Fruit fly (Drosophila melanogaster) whole organism, pupa: ENCODE data around the gene CG43449.

Experiments
- CG12605 ChIP-seq: fragments of 200-800 bp; sonication (Bioruptor generic); IDR thresholded peaks from 2 replicates; pipeline ENCODE4 v1.3.6; 2022; ENCODE audit warnings: missing biosample characterization, missing genetic modification characterization
- CG14655 ChIP-seq: fragments of 200-800 bp; sonication (Bioruptor generic); optimal IDR thresholded peaks from 3 replicates; lab custom pipeline; 2017; ENCODE audit warnings: mild to moderate bottlenecking, missing biosample characterization, missing genetic modification reagents, missing genetic modification characterization
- CG17806 ChIP-seq: fragments of 200-800 bp; sonication (Bioruptor generic); optimal IDR thresholded peaks from 2 replicates; lab custom pipeline; 2018; ENCODE audit warnings: missing biosample characterization, mild to moderate bottlenecking, missing genetic modification characterization, moderate library complexity
- CG32121 ChIP-seq: fragments of 200-800 bp; sonication (Bioruptor generic); IDR thresholded peaks from 2 replicates; pipeline ENCODE4 v1.3.6; 2022; ENCODE audit warnings: missing biosample characterization, missing genetic modification characterization
- CG8159 ChIP-seq: fragments of 200-800 bp; sonication (Bioruptor generic); optimal IDR thresholded peaks from 3 replicates; lab custom pipeline; 2018; ENCODE audit warnings: missing biosample characterization, mild to moderate bottlenecking, missing genetic modification characterization, moderate library complexity
- CG9948 ChIP-seq: fragments of 200-800 bp; sonication (Bioruptor generic); optimal IDR thresholded peaks from 2 replicates; lab custom pipeline; 2018; ENCODE audit warnings: missing biosample characterization, mild to moderate bottlenecking, missing genetic modification characterization, moderate library complexity
- D1 ChIP-seq: fragments of 200-800 bp; sonication (Bioruptor generic); optimal IDR thresholded peaks from 2 replicates; lab custom pipeline; 2018; ENCODE audit warnings: missing biosample characterization, mild to moderate bottlenecking, missing genetic modification characterization, moderate library complexity
- EcR ChIP-seq: fragments of 200-800 bp; sonication (Bioruptor generic); optimal IDR thresholded peaks from 3 replicates; lab custom pipeline; 2019; ENCODE audit warnings: missing biosample characterization, missing genetic modification characterization, mild to moderate bottlenecking, moderate library complexity, missing genetic modification reagents
- Snoo ChIP-seq: fragments of 200-800 bp; sonication (Bioruptor generic); optimal IDR thresholded peaks from 3 replicates; lab custom pipeline; 2017; ENCODE audit warnings: missing biosample characterization, mild to moderate bottlenecking, missing genetic modification characterization, inconsistent platforms
- fd96Ca ChIP-seq: fragments of 200-800 bp; sonication (Bioruptor generic); IDR thresholded peaks from 3 replicates; pipeline ENCODE4 v1.3.6; 2022; ENCODE audit warnings: missing biosample characterization, missing genetic modification characterization
- rn ChIP-seq: fragments of 200-800 bp; sonication (Bioruptor generic); IDR thresholded peaks from 2 replicates; pipeline ENCODE4 v1.3.6; 2022; ENCODE audit warnings: missing biosample characterization, missing genetic modification characterization

Gene CG43449

dm6 chr3R:11136877-11137276 is 48.7 kb downstream of the CG43449 start, which contains the start of gene mAcon2:
Gene mAcon2, plus strand, starts transcription at chr3R:11137177.
- TF ChIP-seq fd96Ca (GFP tag; lab: Robert Waterston, UW): no peak
- no peak for TF ChIP-seq EcR (GFP tag; lab: Kevin White, UChicago)
- no peak for TF ChIP-seq Snoo (tag; lab: Kevin White, UChicago)
- TF ChIP-seq CG12605: no peak
- no peak for TF ChIP-seq D1 (tag; lab: Kevin White, UChicago)
- no peak for TF ChIP-seq rn (GFP tag; lab: Robert Waterston, UW)
- no peak for TF ChIP-seq CG17806 (tag; lab: Kevin White, UChicago)
- no peak for TF ChIP-seq CG14655
- no peak for TF ChIP-seq CG9948 (tag; lab: Kevin White, UChicago)
- TF ChIP-seq CG32121: no peak
- no peak for TF ChIP-seq CG8159 (tag; lab: Kevin White, UChicago)
